Fruit fly (Drosophila melanogaster): ENCODE results near the gene CG11327.

CG11327 gene

dm6 chr2L:6649085-6649754, 37.3 kb downstream of the CG11327 start, which contains the start of the genes CG31635 and Tango1 (continued):
- TF ChIP-seq ato (GFP tag; IDR thresholded peaks at IDR 0.05; ENCODE audit: partially characterized antibody): no peak
- no peak for TF ChIP-seq ken (GFP tag; IDR thresholded peaks at IDR 0.05)
- no peak for TF ChIP-seq lab (GFP tag; optimal IDR thresholded peaks at IDR 0.05)
- no peak for TF ChIP-seq B-H2 (GFP tag; optimal IDR thresholded peaks at IDR 0.05)
- no peak for TF ChIP-seq HLH3B (GFP tag; IDR thresholded peaks at IDR 0.05)
- TF ChIP-seq bab2 (GFP tag; optimal IDR thresholded peaks at IDR 0.05): no peak
- no peak for TF ChIP-seq CG7963 (GFP tag; IDR thresholded peaks at IDR 0.05; ENCODE audit: partially characterized antibody)
- TF ChIP-seq CG12236 (GFP tag; optimal IDR thresholded peaks at IDR 0.05): no peak
- peak; percentile 65 for TF ChIP-seq Dp (GFP tag; optimal IDR thresholded peaks at IDR 0.05)
- no peak for TF ChIP-seq emc (GFP tag; optimal IDR thresholded peaks at IDR 0.05)
- no peak for TF ChIP-seq Hr51 (GFP tag; optimal IDR thresholded peaks at IDR 0.05)
- no peak for TF ChIP-seq ap (GFP tag; IDR thresholded peaks at IDR 0.05)
- no peak for TF ChIP-seq CG11456 (GFP tag; IDR thresholded peaks at IDR 0.05)
- TF ChIP-seq pnt (GFP tag; optimal IDR thresholded peaks at IDR 0.05): no peak
- TF ChIP-seq CG6854 (GFP tag; optimal IDR thresholded peaks at IDR 0.05): no peak
- TF ChIP-seq Dip3 (GFP tag; optimal IDR thresholded peaks at IDR 0.05): peak; percentile 12
- no peak for TF ChIP-seq CG12942 (GFP tag; optimal IDR thresholded peaks at IDR 0.05)
- peak; percentile 76 for TF ChIP-seq trem (tag; optimal IDR thresholded peaks at IDR 0.05)
- TF ChIP-seq ttk (GFP tag; IDR thresholded peaks at IDR 0.05): no peak
- no peak for TF ChIP-seq chm (GFP tag; IDR thresholded peaks at IDR 0.05)
- TF ChIP-seq Dbx (GFP tag; IDR thresholded peaks at IDR 0.05): 0 out of 3 replicates have a peak, but pooled peaks have one; percentile 52
- peak; percentile 4 for TF ChIP-seq CG34376 (GFP tag; optimal IDR thresholded peaks at IDR 0.05)
- TF ChIP-seq nau (GFP tag; optimal IDR thresholded peaks at IDR 0.05): no peak
- TF ChIP-seq en (GFP tag; optimal IDR thresholded peaks at IDR 0.05): no peak
- no peak for TF ChIP-seq Poxn (GFP tag; IDR thresholded peaks at IDR 0.05)
- no peak for TF ChIP-seq CG8359 (GFP tag; optimal IDR thresholded peaks at IDR 0.05; ENCODE audit: borderline replicate concordance)
- peak; percentile 20 for TF ChIP-seq CHES-1-like (GFP tag; optimal IDR thresholded peaks at IDR 0.05)
- TF ChIP-seq CG14667 (GFP tag; IDR thresholded peaks at IDR 0.05): no peak
- no peak for TF ChIP-seq ase (GFP tag; IDR thresholded peaks at IDR 0.05)
- TF ChIP-seq Hmr (GFP tag; optimal IDR thresholded peaks at IDR 0.05): no peak
- no peak for TF ChIP-seq NK7.1 (GFP tag; optimal IDR thresholded peaks at IDR 0.05)
- peak; percentile 75 for TF ChIP-seq Ets97D (GFP tag; optimal IDR thresholded peaks at IDR 0.05)
- TF ChIP-seq CG7357 (GFP tag; IDR thresholded peaks at IDR 0.05): peak; percentile 94
- TF ChIP-seq Sin3A (optimal IDR thresholded peaks at IDR 0.05): peak; percentile 98
- TF ChIP-seq Abd-B (GFP tag; optimal IDR thresholded peaks at IDR 0.05): peak; percentile 75
- TF ChIP-seq CG6813 (GFP tag; optimal IDR thresholded peaks at IDR 0.05): no peak
- no peak for TF ChIP-seq CG3995 (GFP tag; optimal IDR thresholded peaks at IDR 0.05)
- peak; percentile 56 for TF ChIP-seq CG30020 (tag; optimal IDR thresholded peaks at IDR 0.05)
- TF ChIP-seq org-1 (GFP tag; optimal IDR thresholded peaks at IDR 0.05): no peak
- 0 out of 2 replicates have a peak, but pooled peaks have one; percentile 25 for TF ChIP-seq Atf6 (GFP tag; IDR thresholded peaks at IDR 0.05)
- TF ChIP-seq CG10209 (GFP tag; optimal IDR thresholded peaks at IDR 0.05): peak; percentile 7
- no peak for TF ChIP-seq kay (GFP tag; optimal IDR thresholded peaks at IDR 0.05)
- no peak for TF ChIP-seq dm (GFP tag; optimal IDR thresholded peaks at IDR 0.05)
- peak; percentile 46; the same call in 1 of the 2 replicates for TF ChIP-seq Ptx1 (GFP tag; IDR thresholded peaks at IDR 0.05)
- peak; percentile 24; the same call in 1 of the 2 replicates for TF ChIP-seq CG13287 (GFP tag; IDR thresholded peaks at IDR 0.05; ENCODE audit: partially characterized antibody)
- peak; percentile 82 for TF ChIP-seq Med (GFP tag)
- TF ChIP-seq CG13775 (GFP tag; optimal IDR thresholded peaks at IDR 0.05): peak; percentile 10
- peak; percentile 34; the same call in 1 of the 2 replicates for TF ChIP-seq Adf1 (GFP tag; IDR thresholded peaks at IDR 0.05)
- no peak for TF ChIP-seq H2.0 (GFP tag; IDR thresholded peaks at IDR 0.05)
- no peak for TF ChIP-seq CG17328 (GFP tag; IDR thresholded peaks at IDR 0.05)
- no peak for TF ChIP-seq gcm2 (GFP tag; optimal IDR thresholded peaks at IDR 0.05)

Data from whole organism, embryonic.